Worm (Caenorhabditis elegans) whole organism, L4/young adult: ENCODE results near the gene lgc-31.
A peak's percentile ranks its signal among the peaks of the same experiment; 100 is the strongest.

Source experiments
- W03F9.2 ChIP-seq: fragments of 150-350 bp; optimal IDR thresholded peaks from 2 replicates; lab custom pipeline; 2014; ENCODE audit warnings: missing biosample characterization, missing genetic modification characterization
- dao-5 ChIP-seq: sonication (generic microtip); optimal IDR thresholded peaks from 2 replicates; lab custom pipeline; 2016; ENCODE audit warnings: missing genotype, missing genetic modification characterization, moderate library complexity, missing compliant biosample characterization
- him-1 ChIP-seq: sonication (generic microtip); optimal IDR thresholded peaks from 2 replicates; lab custom pipeline; 2016; ENCODE audit warnings: missing genotype, missing genetic modification reagents, missing genetic modification characterization, missing compliant biosample characterization

The lgc-31 gene

ce11 chrV:15481374-15481773 lies 40.4 kb downstream of the lgc-31 start, which contains the start of gene nhr-150:
TSS of gene nhr-150 (minus strand) at chrV:15481465.
- no peak for TF ChIP-seq him-1 (tag; lab: Kevin White, UChicago)
- no peak for TF ChIP-seq W03F9.2 (tag; lab: Kevin White, UChicago)
- no peak for TF ChIP-seq dao-5 (tag; lab: Kevin White, UChicago)

- TF ChIP-seq dao-5 (tag; lab: Kevin White, UChicago) (no peak), him-1 (tag; lab: Kevin White, UChicago) (no peak), W03F9.2 (tag; lab: Kevin White, UChicago) (no peak)
These were observed 41.2 kb downstream of the lgc-31 start for ce11 chrV:15480505-15481075.

- TF ChIP-seq W03F9.2 (tag; lab: Kevin White, UChicago) (no peak), dao-5 (tag; lab: Kevin White, UChicago) (no peak), him-1 (tag; lab: Kevin White, UChicago) (no peak)
These were observed 42.0 kb downstream of the lgc-31 start for ce11 chrV:15479825-15480224.

- TF ChIP-seq him-1 (tag; lab: Kevin White, UChicago) (no peak), W03F9.2 (tag; lab: Kevin White, UChicago) (no peak), dao-5 (tag; lab: Kevin White, UChicago) (no peak)
These were observed 42.7 kb downstream of the lgc-31 start for ce11 chrV:15479107-15479506.

- no peak for TF ChIP-seq him-1 (tag; lab: Kevin White, UChicago)
- no peak for TF ChIP-seq W03F9.2 (tag; lab: Kevin White, UChicago)
- no peak for TF ChIP-seq dao-5 (tag; lab: Kevin White, UChicago)
These were observed 43.2 kb downstream of the lgc-31 start, which contains the start of gene C06B8.2 for ce11 chrV:15478597-15478996. TSS of gene C06B8.2 (minus strand) at chrV:15478749.

- TF ChIP-seq dao-5 (tag; lab: Kevin White, UChicago): no peak
- TF ChIP-seq W03F9.2 (tag; lab: Kevin White, UChicago): no peak
- no peak for TF ChIP-seq him-1 (tag; lab: Kevin White, UChicago)
These were observed 50.8 kb downstream of the lgc-31 start, which contains the start of gene dpf-1 for ce11 chrV:15471029-15471428. TSS of gene dpf-1 (plus strand) at chrV:15471329.

ce11 chrV:15466719-15467118 lies 55.1 kb downstream of the lgc-31 start:
- TF ChIP-seq W03F9.2 (tag; lab: Kevin White, UChicago) (no peak), dao-5 (tag; lab: Kevin White, UChicago) (no peak)

ce11 chrV:15466017-15466416 lies 55.8 kb downstream of the lgc-31 start:
- no peak for TF ChIP-seq him-1 (tag; lab: Kevin White, UChicago)
- no peak for TF ChIP-seq dao-5 (tag; lab: Kevin White, UChicago)
- TF ChIP-seq W03F9.2 (tag; lab: Kevin White, UChicago): no peak

ce11 chrV:15465032-15465727 lies 56.6 kb downstream of the lgc-31 start, which contains the start of gene pqn-71:
TSS of gene pqn-71 (plus strand) at chrV:15465677.
- TF ChIP-seq W03F9.2 (tag; lab: Kevin White, UChicago) (peak; percentile 71), dao-5 (tag; lab: Kevin White, UChicago) (peak; percentile 87), him-1 (tag; lab: Kevin White, UChicago) (peak; percentile 92)

ce11 chrV:15464402-15464801 lies 57.4 kb downstream of the lgc-31 start, which contains the start of gene rocf-1:
TSS of gene rocf-1 (minus strand) at chrV:15464502.
- TF ChIP-seq him-1 (tag; lab: Kevin White, UChicago) (no peak), dao-5 (tag; lab: Kevin White, UChicago) (no peak), W03F9.2 (tag; lab: Kevin White, UChicago) (no peak)
